Worm (Caenorhabditis elegans): ENCODE measurements around the gene piga-1.

Gene piga-1

ce11 chrII:8631766-8632165, 29.7 kb downstream of the piga-1 start (continued):
- TF ChIP-seq Y67H2A.10 (GFP tag; conservative IDR thresholded peaks at IDR 0.05): no peak
- TF ChIP-seq Y79H2A.3 (GFP tag; conservative IDR thresholded peaks at IDR 0.05): no peak
- TF ChIP-seq attf-3 (GFP tag; conservative IDR thresholded peaks at IDR 0.05): no peak
- no peak for TF ChIP-seq Y56A3A.18 (GFP tag; IDR thresholded peaks at IDR 0.05)
- TF ChIP-seq tlf-1 (GFP tag; optimal IDR thresholded peaks at IDR 0.05): no peak
- TF ChIP-seq egrh-3 (GFP tag; IDR thresholded peaks at IDR 0.05): no peak
- no peak for TF ChIP-seq ztf-22 (GFP tag; optimal IDR thresholded peaks at IDR 0.05)
- TF ChIP-seq ama-1 (optimal IDR thresholded peaks at IDR 0.05): no peak
- no peak for TF ChIP-seq ama-1 (GFP tag; optimal IDR thresholded peaks at IDR 0.05)
- TF ChIP-seq F37B4.10 (GFP tag; IDR thresholded peaks at IDR 0.05): no peak
- TF ChIP-seq F23B12.7 (tag; optimal IDR thresholded peaks at IDR 0.05; ENCODE audit: insufficient read depth): no peak
- TF ChIP-seq snpc-4 (GFP tag; optimal IDR thresholded peaks at IDR 0.05): no peak
- TF ChIP-seq snpc-4 (tag; optimal IDR thresholded peaks at IDR 0.05): no peak
- no peak for TF ChIP-seq attf-6 (GFP tag; IDR thresholded peaks at IDR 0.05)
- no peak for TF ChIP-seq aptf-2 (GFP tag; conservative IDR thresholded peaks at IDR 0.05)
- TF ChIP-seq snpc-1.1 (tag; optimal IDR thresholded peaks at IDR 0.05; ENCODE audit: insufficient read depth): no peak
- no peak for TF ChIP-seq cebp-1 (GFP tag; IDR thresholded peaks at IDR 0.05)
- no peak for TF ChIP-seq cebp-1 (tag; optimal IDR thresholded peaks at IDR 0.05)
- no peak for TF ChIP-seq Y53G8AR.9 (GFP tag; conservative IDR thresholded peaks at IDR 0.05)
- TF ChIP-seq athp-1 (tag; optimal IDR thresholded peaks at IDR 0.05): no peak
- TF ChIP-seq lin-35 (GFP tag; optimal IDR thresholded peaks at IDR 0.05): no peak
- no peak for TF ChIP-seq efl-1 (GFP tag; optimal IDR thresholded peaks at IDR 0.05)
- TF ChIP-seq madf-10 (tag; optimal IDR thresholded peaks at IDR 0.05): no peak
- peak; percentile 13 for TF ChIP-seq lsl-1 (GFP tag; optimal IDR thresholded peaks at IDR 0.05)
- TF ChIP-seq F22D6.2 (tag; optimal IDR thresholded peaks at IDR 0.05): no peak
- no peak for TF ChIP-seq attf-5 (GFP tag; optimal IDR thresholded peaks at IDR 0.05)
- no peak for TF ChIP-seq K11D2.4 (GFP tag; IDR thresholded peaks at IDR 0.05)
- TF ChIP-seq akir-1 (GFP tag; optimal IDR thresholded peaks at IDR 0.05): no peak
- TF ChIP-seq madf-6 (GFP tag; IDR thresholded peaks at IDR 0.05): no peak
- TF ChIP-seq rec-8 (tag; optimal IDR thresholded peaks at IDR 0.05): no peak
- TF ChIP-seq B0336.3 (GFP tag; IDR thresholded peaks at IDR 0.05): no peak
- TF ChIP-seq sdz-38 (tag; optimal IDR thresholded peaks at IDR 0.05): no peak
- no peak for TF ChIP-seq ets-4 (GFP tag; optimal IDR thresholded peaks at IDR 0.05)
- TF ChIP-seq ceh-40 (GFP tag; IDR thresholded peaks at IDR 0.05): no peak
- TF ChIP-seq ceh-91 (GFP tag; IDR thresholded peaks at IDR 0.05): no peak
- no peak for TF ChIP-seq nfya-2 (GFP tag; IDR thresholded peaks at IDR 0.05)
- TF ChIP-seq hrde-1 (tag; optimal IDR thresholded peaks at IDR 0.05; ENCODE audit: borderline replicate concordance): no peak
- TF ChIP-seq hlh-12 (tag; optimal IDR thresholded peaks at IDR 0.05): no peak
- no peak for TF ChIP-seq fkh-3 (tag; optimal IDR thresholded peaks at IDR 0.05)
- no peak for TF ChIP-seq unc-130 (GFP tag; optimal IDR thresholded peaks at IDR 0.05)
- no peak for TF ChIP-seq hlh-26 (GFP tag; conservative IDR thresholded peaks at IDR 0.05)
- no peak for TF ChIP-seq madf-8 (GFP tag; conservative IDR thresholded peaks at IDR 0.05)
- peak; percentile 34 for TF ChIP-seq die-1 (tag; optimal IDR thresholded peaks at IDR 0.05)
- TF ChIP-seq snpc-3.4 (tag; optimal IDR thresholded peaks at IDR 0.05): no peak
- no peak for TF ChIP-seq mel-28 (tag; optimal IDR thresholded peaks at IDR 0.05; ENCODE audit: borderline replicate concordance)
- no peak for TF ChIP-seq B0035.1 (tag; optimal IDR thresholded peaks at IDR 0.05)
- TF ChIP-seq K12H6.12 (tag; optimal IDR thresholded peaks at IDR 0.05): no peak
- TF ChIP-seq rpc-1 (optimal IDR thresholded peaks at IDR 0.05): peak; percentile 53
- TF ChIP-seq rpc-1 (tag; optimal IDR thresholded peaks at IDR 0.05): peak; percentile 76
- no peak for TF ChIP-seq ceh-79 (tag; optimal IDR thresholded peaks at IDR 0.05)
